ENCODE assay signal across 4 fruit fly cellular contexts in the genomic region with DNA sequence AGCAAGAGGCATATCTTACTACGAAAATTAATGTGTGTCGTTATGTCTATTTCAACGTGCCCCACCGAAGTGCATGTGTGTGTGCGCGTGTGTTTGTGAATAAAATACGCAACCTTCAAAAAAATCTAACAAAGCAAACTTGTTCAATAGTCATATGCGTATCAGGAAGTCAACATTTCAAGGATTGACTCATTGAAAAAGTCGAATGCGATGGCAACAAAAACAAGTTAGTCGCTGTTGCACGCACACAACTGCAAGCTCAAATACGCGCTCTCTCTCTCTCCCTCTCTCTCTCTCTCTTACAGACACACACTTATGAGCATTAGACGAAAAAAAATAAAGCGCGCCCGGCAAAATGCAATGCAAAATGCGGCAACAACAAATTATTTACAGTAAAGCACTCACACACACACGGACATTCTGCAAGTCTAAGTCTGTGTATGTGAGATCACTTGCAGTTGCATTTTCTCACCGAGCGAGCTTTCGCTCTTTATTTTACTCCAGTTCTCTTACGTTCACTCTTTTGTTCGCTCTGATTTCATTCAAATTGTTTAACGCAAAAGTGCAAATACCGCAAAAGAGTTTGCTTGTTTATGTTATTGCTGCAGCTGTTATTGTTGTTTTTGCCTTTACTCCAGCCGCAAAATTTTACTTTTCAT.
A peak's percentile ranks its signal among the peaks of the same experiment; 100 is the strongest.
TF ChIP-seq lines count a peak whose summit lies in the region.

No protein-coding gene starts in this region.

TF ChIP-seq in whole organism, embryonic, 481 proteins besides CTCF, POLR2A, EP300 and RAD21 (continued from another document):
- TF ChIP-seq Meics (GFP tag; optimal IDR thresholded peaks at IDR 0.05; lab: Kevin White, UChicago) (no peak), Trl (optimal IDR thresholded peaks at IDR 0.05; lab: Kevin White, UChicago) (peak; percentile 76 to 85), Trl (GFP tag; optimal IDR thresholded peaks at IDR 0.05; lab: Kevin White, UChicago) (no peak), CG3163 (GFP tag; optimal IDR thresholded peaks at IDR 0.05; lab: Kevin White, UChicago) (peak; percentile 92), bsh (GFP tag; optimal IDR thresholded peaks at IDR 0.05; lab: Kevin White, UChicago) (peak in 1 of 2 experiments; percentile 27), dan (GFP tag; IDR thresholded peaks at IDR 0.05; lab: Robert Waterston, UW) (no peak), so (GFP tag; IDR thresholded peaks at IDR 0.05; lab: Robert Waterston, UW) (no peak), Drgx (GFP tag; IDR thresholded peaks at IDR 0.05; lab: Robert Waterston, UW) (peak; percentile 67), ap (GFP tag; IDR thresholded peaks at IDR 0.05; lab: Robert Waterston, UW) (no peak), al (GFP tag; IDR thresholded peaks at IDR 0.05; lab: Robert Waterston, UW) (no peak), ci (GFP tag; IDR thresholded peaks at IDR 0.05; lab: Robert Waterston, UW) (no peak), Abd-B (GFP tag; optimal IDR thresholded peaks at IDR 0.05; lab: Kevin White, UChicago) (no peak), z (GFP tag; IDR thresholded peaks at IDR 0.05; lab: Robert Waterston, UW) (peak; percentile 73; the same call in 2 of the 3 replicates), Mrtf (GFP tag; IDR thresholded peaks at IDR 0.05; lab: Robert Waterston, UW) (no peak), lbe (GFP tag; optimal IDR thresholded peaks at IDR 0.05; lab: Kevin White, UChicago) (peak; percentile 45)

TF ChIP-seq in whole organism, prepupa, 60 proteins besides CTCF, POLR2A, EP300 and RAD21 (continued from another document and continues in another):
- TF ChIP-seq svp (GFP tag; lab: Kevin White, UChicago) (peak; percentile 71), CG16779 (tag; optimal IDR thresholded peaks at IDR 0.05; lab: Kevin White, UChicago) (peak; percentile 37), CG31627 (GFP tag; optimal IDR thresholded peaks at IDR 0.05; lab: Kevin White, UChicago) (no peak), CG1621 (tag; optimal IDR thresholded peaks at IDR 0.05; lab: Kevin White, UChicago) (no peak), lz (GFP tag; optimal IDR thresholded peaks at IDR 0.05; lab: Kevin White, UChicago) (no peak), CG9139 (GFP tag; optimal IDR thresholded peaks at IDR 0.05; lab: Kevin White, UChicago) (no peak), fkh (GFP tag; optimal IDR thresholded peaks at IDR 0.05; lab: Kevin White, UChicago) (no peak), Eip78C (GFP tag; lab: Kevin White, UChicago) (peak; percentile 58), Eip93F (GFP tag; optimal IDR thresholded peaks at IDR 0.05; lab: Kevin White, UChicago) (peak; percentile 29), fd59A (GFP tag; optimal IDR thresholded peaks at IDR 0.05; lab: Kevin White, UChicago) (no peak), CG6163 (GFP tag; IDR thresholded peaks at IDR 0.05; lab: Robert Waterston, UW) (no peak), Smox (GFP tag; optimal IDR thresholded peaks at IDR 0.05; lab: Kevin White, UChicago) (no peak), CG32006 (GFP tag; optimal IDR thresholded peaks at IDR 0.05; lab: Kevin White, UChicago) (peak; percentile 11), CG7368 (GFP tag; optimal IDR thresholded peaks at IDR 0.05; lab: Kevin White, UChicago) (no peak), Sox102F (GFP tag; optimal IDR thresholded peaks at IDR 0.05; lab: Kevin White, UChicago) (peak; percentile 19), CG11902 (GFP tag; optimal IDR thresholded peaks at IDR 0.05; lab: Kevin White, UChicago) (no peak), CG10669 (GFP tag; optimal IDR thresholded peaks at IDR 0.05; lab: Kevin White, UChicago) (no peak), OdsH (GFP tag; optimal IDR thresholded peaks at IDR 0.05; lab: Kevin White, UChicago) (no peak), ss (GFP tag; optimal IDR thresholded peaks at IDR 0.05; lab: Kevin White, UChicago) (no peak), Sox14 (GFP tag; optimal IDR thresholded peaks at IDR 0.05; lab: Kevin White, UChicago) (no peak), pdm3 (GFP tag; optimal IDR thresholded peaks at IDR 0.05; lab: Kevin White, UChicago) (no peak), CG8319 (GFP tag; optimal IDR thresholded peaks at IDR 0.05; lab: Kevin White, UChicago) (no peak), Ets96B (tag; optimal IDR thresholded peaks at IDR 0.05; lab: Kevin White, UChicago) (no peak), CG3919 (GFP tag; optimal IDR thresholded peaks at IDR 0.05; lab: Kevin White, UChicago) (no peak), acj6 (GFP tag; optimal IDR thresholded peaks at IDR 0.05; lab: Kevin White, UChicago) (no peak), net (GFP tag; optimal IDR thresholded peaks at IDR 0.05; lab: Kevin White, UChicago) (peak; percentile 38), Hr39 (GFP tag; optimal IDR thresholded peaks at IDR 0.05; lab: Kevin White, UChicago) (no peak), CG6276 (GFP tag; optimal IDR thresholded peaks at IDR 0.05; lab: Kevin White, UChicago) (peak; percentile 52), cyc (GFP tag; optimal IDR thresholded peaks at IDR 0.05; lab: Kevin White, UChicago) (no peak), CG34406 (GFP tag; optimal IDR thresholded peaks at IDR 0.05; lab: Kevin White, UChicago) (no peak), Blimp-1 (GFP tag; optimal IDR thresholded peaks at IDR 0.05; lab: Kevin White, UChicago) (peak; percentile 28), Eip75B (GFP tag; optimal IDR thresholded peaks at IDR 0.05; lab: Kevin White, UChicago) (no peak), Met (GFP tag; optimal IDR thresholded peaks at IDR 0.05; lab: Kevin White, UChicago) (no peak), topi (GFP tag; optimal IDR thresholded peaks at IDR 0.05; lab: Kevin White, UChicago) (no peak), fd85E (GFP tag; optimal IDR thresholded peaks at IDR 0.05; lab: Kevin White, UChicago) (no peak), dsx (GFP tag; optimal IDR thresholded peaks at IDR 0.05; lab: Kevin White, UChicago; ENCODE audit: poor library complexity, severe bottlenecking) (no peak), vri (GFP tag; optimal IDR thresholded peaks at IDR 0.05; lab: Kevin White, UChicago) (peak; percentile 66), CG10631 (GFP tag; optimal IDR thresholded peaks at IDR 0.05; lab: Kevin White, UChicago) (no peak), CG4318 (GFP tag; optimal IDR thresholded peaks at IDR 0.05; lab: Kevin White, UChicago) (no peak)

TF ChIP-seq in whole organism, pupa, 21 proteins besides CTCF, POLR2A, EP300 and RAD21 (continued from another document):
- TF ChIP-seq Ets98B (GFP tag; IDR thresholded peaks at IDR 0.05; lab: Robert Waterston, UW) (peak; percentile 52; the same call in 1 of the 2 replicates), CG34367 (tag; optimal IDR thresholded peaks at IDR 0.05; lab: Kevin White, UChicago) (no peak)

TF ChIP-seq in whole organism, wandering third instar larva, 38 proteins besides CTCF, POLR2A, EP300 and RAD21 (continued from another document):
- peak; percentile 36 for TF ChIP-seq brk (GFP tag; optimal IDR thresholded peaks at IDR 0.05; lab: Kevin White, UChicago)
- TF ChIP-seq CrebA (GFP tag; optimal IDR thresholded peaks at IDR 0.05; lab: Kevin White, UChicago; ENCODE audit: borderline replicate concordance) = no peak
- no peak for TF ChIP-seq fru (GFP tag; optimal IDR thresholded peaks at IDR 0.05; lab: Kevin White, UChicago)
- no peak for TF ChIP-seq rgr (GFP tag; optimal IDR thresholded peaks at IDR 0.05; lab: Kevin White, UChicago)
- peak in 1 of 2 experiments; percentile 74 for TF ChIP-seq dl (GFP tag; optimal IDR thresholded peaks at IDR 0.05; lab: Kevin White, UChicago; ENCODE audit: insufficient read depth in 1 of 2, partially characterized antibody in 2 of 2)
- no peak for TF ChIP-seq CG9705 (GFP tag; optimal IDR thresholded peaks at IDR 0.05; lab: Kevin White, UChicago)
- no peak for TF ChIP-seq sv (GFP tag; optimal IDR thresholded peaks at IDR 0.05; lab: Kevin White, UChicago)
- TF ChIP-seq usp (GFP tag; optimal IDR thresholded peaks at IDR 0.05; lab: Kevin White, UChicago) = no peak
- no peak for TF ChIP-seq dmrt93B (GFP tag; optimal IDR thresholded peaks at IDR 0.05; lab: Kevin White, UChicago)
- no peak for TF ChIP-seq dsf (GFP tag; optimal IDR thresholded peaks at IDR 0.05; lab: Kevin White, UChicago; ENCODE audit: borderline replicate concordance)
- no peak for TF ChIP-seq Mio (GFP tag; optimal IDR thresholded peaks at IDR 0.05; lab: Kevin White, UChicago)
- TF ChIP-seq lola (GFP tag; optimal IDR thresholded peaks at IDR 0.05; lab: Kevin White, UChicago) = no peak
TF ChIP-seq in whole organism, wandering third instar larva: peak in this region for 10.
